Worm (Caenorhabditis elegans) whole organism, young adult: ENCODE data around the gene fmo-3.

ENCODE experiments used
- ceh-91 ChIP-seq: fragments of 200-800 bp; sonication (Bioruptor generic); IDR thresholded peaks from 2 replicates; pipeline ENCODE4 v1.3.6; 2022; ENCODE audit warnings: missing genetic modification reagents, missing genetic modification characterization, missing compliant biosample characterization
- him-1 ChIP-seq: sonication (generic microtip); optimal IDR thresholded peaks from 2 replicates; lab custom pipeline; 2016; ENCODE audit warnings: missing genotype, missing genetic modification reagents, missing genetic modification characterization, missing compliant biosample characterization
- mel-28 ChIP-seq: sonication (generic microtip); optimal IDR thresholded peaks from 2 replicates; lab custom pipeline; 2016; ENCODE audit warnings: borderline replicate concordance, mild to moderate bottlenecking, missing genetic modification characterization, missing compliant biosample characterization
- nfya-2 ChIP-seq: fragments of 200-800 bp; sonication (Bioruptor generic); IDR thresholded peaks from 2 replicates; pipeline ENCODE4 v1.3.6; 2022; ENCODE audit warnings: missing genetic modification reagents, missing genetic modification characterization, missing compliant biosample characterization
- nhr-179 ChIP-seq: sonication (generic microtip); optimal IDR thresholded peaks from 2 replicates; lab custom pipeline; 2016; ENCODE audit warnings: mild to moderate bottlenecking, missing genetic modification characterization, missing compliant biosample characterization
- rpc-1 ChIP-seq, 2 experiments: fragments of 150-350 bp in 1 of 2; sonication (generic microtip) in 1 of 2; optimal IDR thresholded peaks; 2 replicates each; lab custom pipeline; 2014 to 2018; ENCODE audit warnings: missing biosample characterization in 1 of 2, missing genetic modification characterization in 1 of 2, missing genetic modification reagents in 1 of 2, missing genotype in 1 of 2

DNA sequence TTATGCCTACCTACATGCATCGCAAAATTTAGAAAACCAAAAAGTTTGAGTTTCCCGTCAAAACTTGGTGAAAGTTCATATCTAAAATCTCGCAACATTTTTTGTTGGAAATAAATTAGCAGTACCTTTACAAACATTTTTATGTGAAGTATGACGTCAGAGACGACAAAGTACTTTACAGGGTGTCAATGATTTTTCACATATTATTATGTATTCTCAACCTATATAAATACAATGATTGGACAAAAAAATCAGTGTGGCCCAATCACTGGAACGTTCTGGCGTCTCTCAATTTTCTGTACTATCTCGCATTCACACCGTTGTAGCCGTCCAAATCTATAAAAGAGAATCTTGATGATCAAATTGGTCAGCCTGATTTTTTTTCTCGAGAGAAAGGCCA, at the start of gene fmo-3, which contains the start of gene Y39A1A.18:
- TF ChIP-seq rpc-1 (optimal IDR thresholded peaks at IDR 0.05; lab: Kevin White, UChicago) (no peak), rpc-1 (tag; optimal IDR thresholded peaks at IDR 0.05; lab: Kevin White, UChicago) (no peak), him-1 (tag; lab: Kevin White, UChicago) (no peak), mel-28 (no peak), nhr-179 (no peak), nfya-2 (GFP tag; lab: Robert Waterston, UW) (no peak), ceh-91 (GFP tag; lab: Robert Waterston, UW) (no peak)
